Worm (Caenorhabditis elegans) whole organism, L2 larva: ENCODE measurements around the gene sir-2.3.

Experiments
- C34F6.9 ChIP-seq: fragments of 150-350 bp; optimal IDR thresholded peaks from 2 replicates; lab custom pipeline; 2014; ENCODE audit warnings: missing biosample characterization, missing genetic modification characterization
- F13H6.1 ChIP-seq: sonication (generic microtip); optimal IDR thresholded peaks from 2 replicates; lab custom pipeline; 2016; ENCODE audit warnings: missing genetic modification characterization, missing compliant biosample characterization
- R02D3.7 ChIP-seq: fragments of 150-350 bp; optimal IDR thresholded peaks from 2 replicates; lab custom pipeline; 2014; ENCODE audit warnings: missing biosample characterization, missing genetic modification characterization
- Y55F3AM.14 ChIP-seq: fragments of 200-800 bp; sonication (Bioruptor generic); optimal IDR thresholded peaks from 2 replicates; lab custom pipeline; 2018; ENCODE audit warnings: mild to moderate bottlenecking, missing genetic modification characterization, missing compliant biosample characterization
- ZK546.5 ChIP-seq: sonication (generic microtip); optimal IDR thresholded peaks from 2 replicates; lab custom pipeline; 2017; ENCODE audit warnings: missing biosample characterization, missing genetic modification characterization
- alr-1 ChIP-seq: fragments of 150-350 bp; optimal IDR thresholded peaks from 2 replicates; lab custom pipeline; 2014; ENCODE audit warnings: missing biosample characterization, missing genetic modification characterization
- aly-2 ChIP-seq: fragments of 150-350 bp; optimal IDR thresholded peaks from 2 replicates; lab custom pipeline; 2014; ENCODE audit warnings: missing biosample characterization, missing genetic modification characterization
- ama-1 ChIP-seq: fragments of 150-350 bp; optimal IDR thresholded peaks from 2 replicates; lab custom pipeline; 2018; ENCODE audit warnings: inconsistent platforms
- blmp-1 ChIP-seq: sonication (generic microtip); optimal IDR thresholded peaks from 2 replicates; lab custom pipeline; 2017; ENCODE audit warnings: missing genetic modification characterization, mild to moderate bottlenecking, missing compliant biosample characterization, antibody characterized with exemption, moderate library complexity; ENCODE audit not compliant: insufficient read depth
- ceh-16 ChIP-seq: fragments of 150-350 bp; optimal IDR thresholded peaks from 2 replicates; lab custom pipeline; 2014; ENCODE audit warnings: missing biosample characterization, missing genetic modification characterization
- ceh-82 ChIP-seq: fragments of 150-350 bp; optimal IDR thresholded peaks from 2 replicates; lab custom pipeline; 2014; ENCODE audit warnings: missing biosample characterization, missing genetic modification characterization
- crh-2 ChIP-seq: sonication (generic microtip); optimal IDR thresholded peaks from 2 replicates; lab custom pipeline; 2017; ENCODE audit warnings: missing biosample characterization, missing genetic modification characterization
- dmd-4 ChIP-seq: sonication (generic microtip); optimal IDR thresholded peaks from 2 replicates; lab custom pipeline; 2017; ENCODE audit warnings: missing biosample characterization, missing genetic modification characterization
- egl-27 ChIP-seq: sonication (generic microtip); optimal IDR thresholded peaks from 3 replicates; lab custom pipeline; 2017; ENCODE audit warnings: missing biosample characterization, missing genetic modification reagents, missing genetic modification characterization
- elt-1 ChIP-seq: fragments of 150-350 bp; optimal IDR thresholded peaks from 2 replicates; lab custom pipeline; 2014; ENCODE audit warnings: missing biosample characterization, missing genetic modification characterization
- elt-3 ChIP-seq: sonication (generic microtip); optimal IDR thresholded peaks from 2 replicates; lab custom pipeline; 2017; ENCODE audit warnings: missing biosample characterization, missing genetic modification characterization
- fos-1 ChIP-seq: fragments of 150-350 bp; optimal IDR thresholded peaks from 2 replicates; lab custom pipeline; 2014; ENCODE audit warnings: missing biosample characterization, missing genetic modification characterization
- gmeb-1 ChIP-seq: fragments of 150-350 bp; optimal IDR thresholded peaks from 2 replicates; lab custom pipeline; 2014; ENCODE audit warnings: missing biosample characterization, missing genetic modification characterization
- lin-11 ChIP-seq: fragments of 150-350 bp; sonication (generic microtip); optimal IDR thresholded peaks from 2 replicates; lab custom pipeline; 2014; ENCODE audit warnings: missing biosample characterization, missing genetic modification characterization, inconsistent platforms, mixed read lengths
- lin-13 ChIP-seq: fragments of 150-350 bp; optimal IDR thresholded peaks from 2 replicates; lab custom pipeline; 2014; ENCODE audit warnings: missing biosample characterization, missing genetic modification reagents, missing genetic modification characterization
- lin-39 ChIP-seq: fragments of 150-350 bp; optimal IDR thresholded peaks from 2 replicates; lab custom pipeline; 2014; ENCODE audit warnings: missing biosample characterization, missing genetic modification reagents, missing genetic modification characterization
- lsy-2 ChIP-seq, 2 experiments: fragments of 150-350 bp in 1 of 2; sonication (generic microtip) in 1 of 2; optimal IDR thresholded peaks; 2 replicates each; lab custom pipeline; 2014 to 2017; ENCODE audit warnings: missing biosample characterization in 2 of 2, missing genetic modification characterization in 2 of 2
- mab-5 ChIP-seq: fragments of 150-350 bp; optimal IDR thresholded peaks from 2 replicates; lab custom pipeline; 2014; ENCODE audit warnings: missing biosample characterization, missing genetic modification characterization
- mbf-1 ChIP-seq: sonication (generic microtip); optimal IDR thresholded peaks from 2 replicates; lab custom pipeline; 2017; ENCODE audit warnings: missing biosample characterization, missing genetic modification characterization
- mdl-1 ChIP-seq, 2 experiments: fragments of 150-350 bp in 1 of 2; sonication (generic microtip) in 1 of 2; optimal IDR thresholded peaks; 2 replicates each; lab custom pipeline; 2017; ENCODE audit warnings: missing biosample characterization in 2 of 2, missing genetic modification characterization in 2 of 2
- nhr-10 ChIP-seq: sonication (generic microtip); optimal IDR thresholded peaks from 2 replicates; lab custom pipeline; 2017; ENCODE audit warnings: missing biosample characterization, missing genetic modification characterization
- nhr-11 ChIP-seq: fragments of 150-350 bp; optimal IDR thresholded peaks from 2 replicates; lab custom pipeline; 2014; ENCODE audit warnings: missing biosample characterization, missing genetic modification characterization
- nhr-12 ChIP-seq: fragments of 150-350 bp; optimal IDR thresholded peaks from 2 replicates; lab custom pipeline; 2014; ENCODE audit warnings: missing biosample characterization, missing genetic modification characterization
- nhr-129 ChIP-seq: fragments of 150-350 bp; optimal IDR thresholded peaks from 2 replicates; lab custom pipeline; 2014; ENCODE audit warnings: missing biosample characterization, missing genetic modification characterization
- nhr-21 ChIP-seq: fragments of 150-350 bp; optimal IDR thresholded peaks from 2 replicates; lab custom pipeline; 2014; ENCODE audit warnings: missing biosample characterization, missing genetic modification characterization
- nhr-23 ChIP-seq: fragments of 150-350 bp; optimal IDR thresholded peaks from 2 replicates; lab custom pipeline; 2014; ENCODE audit warnings: missing biosample characterization, missing genetic modification reagents, missing genetic modification characterization
- nhr-237 ChIP-seq: fragments of 150-350 bp; optimal IDR thresholded peaks from 2 replicates; lab custom pipeline; 2014; ENCODE audit warnings: missing biosample characterization, missing genetic modification characterization
- nhr-25 ChIP-seq: fragments of 150-350 bp; sonication (generic microtip); optimal IDR thresholded peaks from 3 replicates; lab custom pipeline; 2014; ENCODE audit warnings: missing biosample characterization, missing genetic modification characterization
- nhr-6 ChIP-seq: fragments of 150-350 bp; optimal IDR thresholded peaks from 2 replicates; lab custom pipeline; 2014; ENCODE audit warnings: missing biosample characterization, missing genetic modification characterization
- nhr-77 ChIP-seq: fragments of 150-350 bp; optimal IDR thresholded peaks from 2 replicates; lab custom pipeline; 2014; ENCODE audit warnings: missing biosample characterization, missing genetic modification characterization
- peb-1 ChIP-seq: fragments of 150-350 bp; optimal IDR thresholded peaks from 2 replicates; lab custom pipeline; 2014; ENCODE audit warnings: missing biosample characterization, missing genetic modification characterization
- sem-4 ChIP-seq: fragments of 150-350 bp; optimal IDR thresholded peaks from 2 replicates; lab custom pipeline; 2014; ENCODE audit warnings: missing biosample characterization, missing genetic modification reagents, missing genetic modification characterization
- skn-1 ChIP-seq: sonication (generic microtip); optimal IDR thresholded peaks from 2 replicates; lab custom pipeline; 2017; ENCODE audit warnings: missing biosample characterization, missing genetic modification characterization
- sma-3 ChIP-seq: sonication (generic microtip); optimal IDR thresholded peaks from 2 replicates; lab custom pipeline; 2016; ENCODE audit warnings: missing genetic modification reagents, missing genetic modification characterization, missing compliant biosample characterization
- sma-9 ChIP-seq, 2 experiments: fragments of 150-350 bp in 1 of 2; sonication (generic microtip) in 1 of 2; optimal IDR thresholded peaks; 2 replicates each; lab custom pipeline; 2014 to 2016; ENCODE audit warnings: missing genetic modification characterization in 2 of 2, mild to moderate bottlenecking in 1 of 2, missing biosample characterization in 1 of 2, missing compliant biosample characterization in 1 of 2, missing genetic modification reagents in 1 of 2, moderate library complexity in 1 of 2
- snpc-4 ChIP-seq: fragments of 150-350 bp; optimal IDR thresholded peaks from 2 replicates; lab custom pipeline; 2014; ENCODE audit warnings: missing biosample characterization, missing genetic modification characterization
- unc-39 ChIP-seq: fragments of 150-350 bp; optimal IDR thresholded peaks from 2 replicates; lab custom pipeline; 2014; ENCODE audit warnings: missing biosample characterization, missing genetic modification characterization
- unc-55 ChIP-seq: fragments of 150-350 bp; sonication (generic microtip); optimal IDR thresholded peaks from 3 replicates; lab custom pipeline; 2014; ENCODE audit warnings: missing biosample characterization, missing genetic modification reagents, missing genetic modification characterization
- unc-62 ChIP-seq: fragments of 150-350 bp; optimal IDR thresholded peaks from 2 replicates; lab custom pipeline; 2014; ENCODE audit warnings: missing biosample characterization, missing genetic modification reagents, missing genetic modification characterization
- zag-1 ChIP-seq: fragments of 150-350 bp; optimal IDR thresholded peaks from 2 replicates; lab custom pipeline; 2014; ENCODE audit warnings: missing biosample characterization, missing genetic modification characterization
- ztf-1 ChIP-seq: fragments of 200-800 bp; sonication (Bioruptor generic); conservative IDR thresholded peaks from 2 replicates; pipeline ENCODE4 v1.3.6; 2022; ENCODE audit warnings: missing genetic modification characterization, missing compliant biosample characterization
- ztf-11 ChIP-seq: sonication (generic microtip); optimal IDR thresholded peaks from 2 replicates; lab custom pipeline; 2017; ENCODE audit warnings: missing biosample characterization, missing genetic modification characterization

The sir-2.3 gene

ce11 chrX:13354672-13355407 is 23.4 kb downstream of the sir-2.3 start:
- no peak for TF ChIP-seq peb-1 (tag; lab: Kevin White, UChicago)
- peak; percentile 24 for TF ChIP-seq egl-27
- no peak for TF ChIP-seq nhr-77
- peak; percentile 97 for TF ChIP-seq blmp-1
- no peak for TF ChIP-seq mab-5
- no peak for TF ChIP-seq elt-3 (tag; lab: Kevin White, UChicago)
- no peak for TF ChIP-seq nhr-11 (tag; lab: Kevin White, UChicago)
- no peak for TF ChIP-seq C34F6.9 (tag; lab: Kevin White, UChicago)
- peak; percentile 5 for TF ChIP-seq sem-4
- TF ChIP-seq alr-1 (tag; lab: Kevin White, UChicago), result no peak
- TF ChIP-seq lsy-2 (tag; optimal IDR thresholded peaks at IDR 0.05; lab: Kevin White, UChicago), result peak in 1 of 2 experiments; percentile 34
- TF ChIP-seq nhr-23 (tag; lab: Kevin White, UChicago), result no peak
- peak; percentile 16 for TF ChIP-seq sma-3 (GFP tag; lab: Kevin White, UChicago)
- TF ChIP-seq lin-11 (tag; lab: Kevin White, UChicago), result no peak
- peak; percentile 78 for TF ChIP-seq F13H6.1 (tag; lab: Kevin White, UChicago)
- peak; percentile 59 for TF ChIP-seq fos-1
- no peak for TF ChIP-seq zag-1 (tag; lab: Kevin White, UChicago)
- TF ChIP-seq crh-2, result peak; percentile 4
- TF ChIP-seq Y55F3AM.14, result peak; percentile 45
- TF ChIP-seq nhr-21, result peak; percentile 84
- peak; percentile 38 for TF ChIP-seq nhr-6
- TF ChIP-seq mbf-1 (tag; lab: Kevin White, UChicago), result no peak
- TF ChIP-seq nhr-129 (tag; lab: Kevin White, UChicago), result peak; percentile 95
- TF ChIP-seq elt-1 (tag; lab: Kevin White, UChicago), result no peak
- peak; percentile 73 for TF ChIP-seq nhr-25 (tag; lab: Kevin White, UChicago)
- TF ChIP-seq R02D3.7, result no peak
- peak; percentile 91 for TF ChIP-seq sma-9 (GFP tag; optimal IDR thresholded peaks at IDR 0.05; lab: Kevin White, UChicago)
- TF ChIP-seq sma-9 (tag; optimal IDR thresholded peaks at IDR 0.05; lab: Kevin White, UChicago), result no peak
- no peak for TF ChIP-seq ztf-11
- no peak for TF ChIP-seq ceh-16
- peak in 1 of 2 experiments; percentile 11 for TF ChIP-seq mdl-1 (tag; optimal IDR thresholded peaks at IDR 0.05; lab: Kevin White, UChicago)
- TF ChIP-seq ZK546.5, result no peak
- TF ChIP-seq, all 48 proteins: peak for 15

ce11 chrX:13356469-13356868 is 25.0 kb downstream of the sir-2.3 start:
- peak; percentile 77 for TF ChIP-seq egl-27
- TF ChIP-seq F13H6.1 (tag; lab: Kevin White, UChicago), result peak; percentile 86
- no peak for TF ChIP-seq dmd-4 (tag; lab: Kevin White, UChicago)
- no peak for TF ChIP-seq nhr-10 (tag; lab: Kevin White, UChicago)
- TF ChIP-seq nhr-129 (tag; lab: Kevin White, UChicago), result peak; percentile 88
- TF ChIP-seq unc-55 (GFP tag; lab: Kevin White, UChicago), result no peak
- no peak for TF ChIP-seq unc-39 (tag; lab: Kevin White, UChicago)
- TF ChIP-seq elt-1 (tag; lab: Kevin White, UChicago), result no peak
- TF ChIP-seq lin-11 (tag; lab: Kevin White, UChicago), result peak; percentile 11
- no peak for TF ChIP-seq skn-1 (tag; lab: Kevin White, UChicago)
- no peak for TF ChIP-seq C34F6.9 (tag; lab: Kevin White, UChicago)
- peak; percentile 46 for TF ChIP-seq lin-13 (GFP tag; lab: Kevin White, UChicago)
- TF ChIP-seq sma-3 (GFP tag; lab: Kevin White, UChicago), result peak; percentile 84
- TF ChIP-seq Y55F3AM.14, result peak; percentile 54
- TF ChIP-seq R02D3.7, result no peak
- TF ChIP-seq unc-62, result no peak
- peak in 1 of 2 experiments; percentile 59 for TF ChIP-seq lsy-2 (tag; optimal IDR thresholded peaks at IDR 0.05; lab: Kevin White, UChicago)
- no peak for TF ChIP-seq nhr-23 (tag; lab: Kevin White, UChicago)
- no peak for TF ChIP-seq ceh-16
- TF ChIP-seq nhr-12 (tag; lab: Kevin White, UChicago), result no peak
- TF ChIP-seq elt-3 (tag; lab: Kevin White, UChicago), result no peak
- no peak for TF ChIP-seq ama-1 (lab: Kevin White, UChicago)
- no peak for TF ChIP-seq ceh-82 (tag; lab: Kevin White, UChicago)
- peak; percentile 99 for TF ChIP-seq sma-9 (GFP tag; optimal IDR thresholded peaks at IDR 0.05; lab: Kevin White, UChicago)
- no peak for TF ChIP-seq sma-9 (tag; optimal IDR thresholded peaks at IDR 0.05; lab: Kevin White, UChicago)
- TF ChIP-seq nhr-11 (tag; lab: Kevin White, UChicago), result no peak
- TF ChIP-seq fos-1, result peak; percentile 83
- peak; percentile 82 for TF ChIP-seq crh-2
- TF ChIP-seq nhr-25 (tag; lab: Kevin White, UChicago), result peak; percentile 86
- TF ChIP-seq nhr-77, result no peak
- TF ChIP-seq lin-39 (tag; lab: Kevin White, UChicago), result no peak
- TF ChIP-seq mbf-1 (tag; lab: Kevin White, UChicago), result no peak
- TF ChIP-seq nhr-237 (tag; lab: Kevin White, UChicago), result no peak
- TF ChIP-seq ZK546.5, result no peak
- TF ChIP-seq aly-2 (tag; lab: Kevin White, UChicago), result no peak
- TF ChIP-seq zag-1 (tag; lab: Kevin White, UChicago), result no peak
- TF ChIP-seq nhr-6, result peak; percentile 29
- TF ChIP-seq gmeb-1 (tag; lab: Kevin White, UChicago), result peak; percentile 2
- no peak for TF ChIP-seq snpc-4 (tag; lab: Kevin White, UChicago)
- TF ChIP-seq nhr-21, result peak; percentile 93
- peak; percentile 71 to 84 for TF ChIP-seq mdl-1 (tag; optimal IDR thresholded peaks at IDR 0.05; lab: Kevin White, UChicago)
- TF ChIP-seq sem-4, result peak; percentile 73
- TF ChIP-seq ztf-1 (GFP tag; lab: Robert Waterston, UW), result no peak
- TF ChIP-seq ztf-11, result no peak
- TF ChIP-seq mab-5, result no peak
